Fruit fly (Drosophila melanogaster): ENCODE results near the gene CG10336.

The CG10336 gene

DNA sequence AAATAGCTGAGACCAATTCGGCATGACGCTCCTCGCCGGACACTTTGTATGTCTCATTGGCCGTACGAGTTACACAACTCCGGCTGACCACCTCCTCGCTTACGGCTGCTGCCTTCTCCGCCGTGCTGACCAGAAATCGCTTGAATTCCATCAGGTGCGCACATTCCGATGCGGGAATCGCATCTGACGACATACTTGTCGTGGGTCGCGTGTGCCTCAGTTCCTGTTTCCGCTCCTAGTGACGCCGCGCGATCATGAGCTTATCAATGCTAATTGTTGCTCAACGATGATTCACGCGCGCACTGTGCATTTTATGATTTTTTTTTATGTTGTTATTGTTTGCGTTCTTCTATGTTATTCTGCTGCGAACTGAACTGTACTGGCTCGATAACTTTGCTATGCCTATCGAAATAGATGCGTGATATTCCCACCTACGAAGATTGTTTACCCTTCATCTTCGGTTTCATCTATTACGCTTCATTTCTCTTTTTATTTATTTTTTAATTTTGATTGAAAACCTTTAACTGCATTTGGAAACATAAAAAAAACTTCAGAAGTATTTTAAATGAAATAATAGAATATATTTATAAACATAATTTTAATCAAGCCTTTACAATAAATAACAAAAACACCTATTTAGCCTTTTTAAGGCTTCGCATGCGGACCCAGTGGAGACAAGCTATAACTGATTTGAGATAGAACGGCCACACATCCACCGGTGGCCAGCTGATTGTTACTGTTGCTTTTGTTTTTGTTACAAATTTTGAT, 13.6 kb downstream of the CG10336 start, which contains the start of the genes CG10376 and CG10343 (continued):
- TF ChIP-seq pzg (GFP tag; optimal IDR thresholded peaks at IDR 0.05) (peak; percentile 52), Oaz (GFP tag; IDR thresholded peaks at IDR 0.05) (peak; percentile 76), CG30020 (tag; optimal IDR thresholded peaks at IDR 0.05) (peak; percentile 98), br (optimal IDR thresholded peaks at IDR 0.05) (no peak), klu (GFP tag; IDR thresholded peaks at IDR 0.05) (peak; percentile 85; the same call in 1 of the 2 replicates), CG1233 (GFP tag; optimal IDR thresholded peaks at IDR 0.05) (peak; percentile 82), CG6765 (GFP tag; optimal IDR thresholded peaks at IDR 0.05) (peak; percentile 69), CG4282 (GFP tag; optimal IDR thresholded peaks at IDR 0.05) (no peak), tx (GFP tag; optimal IDR thresholded peaks at IDR 0.05) (peak; percentile 27), CG10565 (GFP tag; optimal IDR thresholded peaks at IDR 0.05) (no peak), chif (GFP tag; optimal IDR thresholded peaks at IDR 0.05) (peak in 1 of 2 experiments; percentile 54), CG16779 (GFP tag; IDR thresholded peaks at IDR 0.05) (no peak), zen2 (GFP tag; IDR thresholded peaks at IDR 0.05; ENCODE audit: partially characterized antibody) (no peak), ind (GFP tag; optimal IDR thresholded peaks at IDR 0.05) (peak; percentile 86), zfh2 (GFP tag; optimal IDR thresholded peaks at IDR 0.05) (peak; percentile 66), CG3281 (GFP tag; optimal IDR thresholded peaks at IDR 0.05) (peak; percentile 77), CG7556 (GFP tag; optimal IDR thresholded peaks at IDR 0.05) (peak; percentile 85), Mad (GFP tag; optimal IDR thresholded peaks at IDR 0.05) (peak; percentile 72), CG18764 (GFP tag; optimal IDR thresholded peaks at IDR 0.05) (peak; percentile 76), CG1602 (GFP tag; optimal IDR thresholded peaks at IDR 0.05) (peak; percentile 91), CG11695 (GFP tag; IDR thresholded peaks at IDR 0.05) (peak; percentile 70; the same call in 1 of the 3 replicates), pb (GFP tag; optimal IDR thresholded peaks at IDR 0.05) (no peak), Rfx (GFP tag; IDR thresholded peaks at IDR 0.05) (peak; percentile 88), eve (GFP tag; optimal IDR thresholded peaks at IDR 0.05) (no peak), Neu2 (GFP tag; optimal IDR thresholded peaks at IDR 0.05; ENCODE audit: borderline replicate concordance) (no peak), Awh (GFP tag; IDR thresholded peaks at IDR 0.05) (0 out of 2 replicates have a peak, but pooled peaks have one; percentile 22), CG3726 (GFP tag; IDR thresholded peaks at IDR 0.05) (peak; percentile 70; the same call in 2 of the 3 replicates), CG14710 (tag; optimal IDR thresholded peaks at IDR 0.05) (peak; percentile 96), CG10431 (GFP tag; optimal IDR thresholded peaks at IDR 0.05) (peak; percentile 67), Vsx1 (GFP tag; optimal IDR thresholded peaks at IDR 0.05) (peak; percentile 72), HLH3B (GFP tag; IDR thresholded peaks at IDR 0.05) (peak; percentile 77), Pdp1 (GFP tag; optimal IDR thresholded peaks at IDR 0.05) (peak; percentile 28 to 71), CG14667 (GFP tag; IDR thresholded peaks at IDR 0.05) (peak; percentile 81), CG15269 (tag; optimal IDR thresholded peaks at IDR 0.05) (peak; percentile 92), disco-r (GFP tag; optimal IDR thresholded peaks at IDR 0.05) (no peak), NC2α (GFP tag; optimal IDR thresholded peaks at IDR 0.05) (no peak), CG17361 (GFP tag; IDR thresholded peaks at IDR 0.05) (peak; percentile 98), CG5953 (GFP tag; IDR thresholded peaks at IDR 0.05) (no peak; the same call in 1 of the 2 replicates), Hr51 (GFP tag; optimal IDR thresholded peaks at IDR 0.05) (peak; percentile 50 to 90), lola (GFP tag; optimal IDR thresholded peaks at IDR 0.05) (peak in 2 of 3 experiments; percentile 94 to 98), CG10462 (GFP tag; optimal IDR thresholded peaks at IDR 0.05) (peak; percentile 54), hkb (optimal IDR thresholded peaks at IDR 0.05) (peak; percentile 22), hkb (GFP tag; IDR thresholded peaks at IDR 0.05) (peak; percentile 71), Tbp (GFP tag; optimal IDR thresholded peaks at IDR 0.05) (no peak), CG18262 (tag; optimal IDR thresholded peaks at IDR 0.05) (peak; percentile 93), CG6272 (GFP tag; IDR thresholded peaks at IDR 0.05) (peak; percentile 92), az2 (GFP tag; optimal IDR thresholded peaks at IDR 0.05) (peak; percentile 88), Oli (tag; optimal IDR thresholded peaks at IDR 0.05) (peak; percentile 89), CG7271 (tag; optimal IDR thresholded peaks at IDR 0.05) (peak; percentile 66), fd102C (GFP tag; optimal IDR thresholded peaks at IDR 0.05) (peak; percentile 59)
